Fruit fly (Drosophila melanogaster) whole organism, embryonic: Measurements from ENCODE around the gene sif.

ENCODE experiments used
- Abd-B ChIP-seq: fragments of 200-800 bp; sonication (Bioruptor generic); optimal IDR thresholded peaks from 2 replicates; lab custom pipeline; 2018; ENCODE audit warnings: missing biosample characterization, mild to moderate bottlenecking, missing genetic modification characterization, moderate library complexity
- B-H2 ChIP-seq: fragments of 200-800 bp; sonication (Bioruptor generic); optimal IDR thresholded peaks from 2 replicates; lab custom pipeline; 2018; ENCODE audit warnings: missing biosample characterization, mild to moderate bottlenecking, missing genetic modification characterization
- CG10209 ChIP-seq: fragments of 200-800 bp; sonication (Bioruptor generic); optimal IDR thresholded peaks from 3 replicates; lab custom pipeline; 2017; ENCODE audit warnings: missing biosample characterization, mild to moderate bottlenecking, missing genetic modification characterization, missing genetic modification reagents
- CG10543 ChIP-seq: fragments of 200-800 bp; sonication (Bioruptor generic); optimal IDR thresholded peaks from 3 replicates; lab custom pipeline; 2017; ENCODE audit warnings: missing biosample characterization, mild to moderate bottlenecking, missing genetic modification characterization, moderate library complexity
- CG10565 ChIP-seq: fragments of 200-800 bp; sonication (Bioruptor generic); optimal IDR thresholded peaks from 3 replicates; lab custom pipeline; 2016; ENCODE audit warnings: missing biosample characterization, mild to moderate bottlenecking, missing genetic modification characterization
- CG11093 ChIP-seq: fragments of 200-800 bp; sonication (Bioruptor generic); IDR thresholded peaks from 3 replicates; pipeline ENCODE4 v1.3.6; 2022; ENCODE audit warnings: missing biosample characterization, missing genetic modification characterization
- CG12071 ChIP-seq: fragments of 200-800 bp; sonication (Bioruptor generic); optimal IDR thresholded peaks from 3 replicates; lab custom pipeline; 2018; ENCODE audit warnings: missing biosample characterization, mild to moderate bottlenecking, missing genetic modification characterization
- CG12391 ChIP-seq: fragments of 200-800 bp; sonication (Bioruptor generic); optimal IDR thresholded peaks from 3 replicates; lab custom pipeline; 2018; ENCODE audit warnings: missing biosample characterization, mild to moderate bottlenecking, missing genetic modification characterization, moderate library complexity
- CG12659 ChIP-seq: fragments of 200-800 bp; sonication (Bioruptor generic); optimal IDR thresholded peaks from 3 replicates; lab custom pipeline; 2017; ENCODE audit warnings: mild to moderate bottlenecking, missing biosample characterization, missing genetic modification reagents, missing genetic modification characterization
- CG12942 ChIP-seq: fragments of 200-800 bp; sonication (Bioruptor generic); optimal IDR thresholded peaks from 3 replicates; lab custom pipeline; 2016; ENCODE audit warnings: missing biosample characterization, missing genetic modification characterization
- CG14965 ChIP-seq: fragments of 200-800 bp; sonication (Bioruptor generic); optimal IDR thresholded peaks from 2 replicates; lab custom pipeline; 2016; ENCODE audit warnings: missing biosample characterization, missing genetic modification characterization, borderline replicate concordance
- CG1603 ChIP-seq: fragments of 200-800 bp; sonication (Bioruptor generic); optimal IDR thresholded peaks from 2 replicates; lab custom pipeline; 2019; ENCODE audit warnings: missing biosample characterization, mild to moderate bottlenecking, missing genetic modification characterization, moderate library complexity
- CG1647 ChIP-seq: fragments of 200-800 bp; sonication (Bioruptor generic); optimal IDR thresholded peaks from 3 replicates; lab custom pipeline; 2016; ENCODE audit warnings: missing biosample characterization, missing genetic modification characterization
- CG18262 ChIP-seq: fragments of 200-800 bp; optimal IDR thresholded peaks from 3 replicates; lab custom pipeline; 2019; ENCODE audit warnings: missing biosample characterization, mild to moderate bottlenecking, missing genetic modification characterization, moderate library complexity
- CG2712 ChIP-seq: fragments of 200-800 bp; optimal IDR thresholded peaks from 3 replicates; lab custom pipeline; 2019; ENCODE audit warnings: missing biosample characterization, mild to moderate bottlenecking, missing genetic modification characterization, moderate library complexity
- CG3065 ChIP-seq: fragments of 200-800 bp; sonication (Bioruptor generic); optimal IDR thresholded peaks from 2 replicates; lab custom pipeline; 2016; ENCODE audit warnings: missing biosample characterization, missing genetic modification characterization
- CG5953 ChIP-seq: fragments of 200-800 bp; sonication (Bioruptor generic); IDR thresholded peaks from 2 replicates; pipeline ENCODE4 v1.3.6; 2022; ENCODE audit warnings: missing biosample characterization, missing genetic modification characterization
- CG6813 ChIP-seq: fragments of 200-800 bp; sonication (Bioruptor generic); optimal IDR thresholded peaks from 2 replicates; lab custom pipeline; 2017; ENCODE audit warnings: missing biosample characterization, missing genetic modification characterization, mild to moderate bottlenecking, moderate library complexity, missing genetic modification reagents
- CG7786 ChIP-seq: fragments of 200-800 bp; sonication (Bioruptor generic); optimal IDR thresholded peaks from 2 replicates; lab custom pipeline; 2016; ENCODE audit warnings: missing biosample characterization, missing genetic modification characterization
- CG8359 ChIP-seq: fragments of 200-800 bp; sonication (Bioruptor generic); optimal IDR thresholded peaks from 2 replicates; lab custom pipeline; 2017; ENCODE audit warnings: missing biosample characterization, mild to moderate bottlenecking, missing genetic modification characterization, borderline replicate concordance
- Dbx ChIP-seq: fragments of 200-800 bp; sonication (Bioruptor generic); IDR thresholded peaks from 3 replicates; pipeline ENCODE4 v1.3.6; 2022; ENCODE audit warnings: missing biosample characterization, missing genetic modification characterization
- Deaf1 ChIP-seq: fragments of 200-800 bp; optimal IDR thresholded peaks from 3 replicates; lab custom pipeline; 2019; ENCODE audit warnings: missing biosample characterization, mild to moderate bottlenecking, missing genetic modification characterization, moderate library complexity
- Dip2 ChIP-seq: fragments of 200-800 bp; sonication (Bioruptor generic); IDR thresholded peaks from 2 replicates; pipeline ENCODE4 v1.3.6; 2022; ENCODE audit warnings: missing biosample characterization, missing genetic modification characterization
- Doc3 ChIP-seq: fragments of 200-800 bp; sonication (Bioruptor generic); IDR thresholded peaks from 3 replicates; pipeline ENCODE4 v1.3.6; 2022; ENCODE audit warnings: missing biosample characterization, missing genetic modification characterization; ENCODE audit not compliant: partially characterized antibody
- ERR ChIP-seq: fragments of 200-800 bp; sonication (Bioruptor generic); optimal IDR thresholded peaks from 2 replicates; lab custom pipeline; 2016; ENCODE audit warnings: missing biosample characterization, missing genetic modification characterization
- Mrtf ChIP-seq: fragments of 200-800 bp; sonication (Bioruptor generic); IDR thresholded peaks from 3 replicates; pipeline ENCODE4 v1.3.6; 2022; ENCODE audit warnings: missing biosample characterization, missing genetic modification characterization
- Myb ChIP-seq: fragments of 200-800 bp; sonication (Bioruptor generic); optimal IDR thresholded peaks from 2 replicates; lab custom pipeline; 2016; ENCODE audit warnings: missing biosample characterization, missing genetic modification characterization
- PHDP ChIP-seq: fragments of 200-800 bp; sonication (Bioruptor generic); optimal IDR thresholded peaks from 3 replicates; lab custom pipeline; 2018; ENCODE audit warnings: missing biosample characterization, mild to moderate bottlenecking, missing genetic modification characterization, moderate library complexity
- Pdp1 ChIP-seq, 2 experiments: fragments of 200-800 bp; sonication (Bioruptor generic); optimal IDR thresholded peaks; 3 replicates each; lab custom pipeline; 2016; ENCODE audit warnings: missing biosample characterization in 2 of 2, missing genetic modification characterization in 2 of 2, mild to moderate bottlenecking in 1 of 2, moderate library complexity in 1 of 2
- Six4 ChIP-seq: fragments of 200-800 bp; sonication (Bioruptor generic); optimal IDR thresholded peaks from 2 replicates; lab custom pipeline; 2016; ENCODE audit warnings: missing biosample characterization, missing genetic modification characterization
- Sry-β ChIP-seq: fragments of 200-800 bp; sonication (Bioruptor generic); optimal IDR thresholded peaks from 2 replicates; lab custom pipeline; 2018; ENCODE audit warnings: missing biosample characterization, mild to moderate bottlenecking, missing genetic modification characterization, moderate library complexity
- TFAM ChIP-seq: fragments of 200-800 bp; sonication (Bioruptor generic); optimal IDR thresholded peaks from 2 replicates; lab custom pipeline; 2017; ENCODE audit warnings: missing biosample characterization, missing genetic modification characterization, inconsistent platforms
- Xbp1 ChIP-seq: fragments of 200-800 bp; sonication (Bioruptor generic); optimal IDR thresholded peaks from 3 replicates; lab custom pipeline; 2016; ENCODE audit warnings: missing biosample characterization, mild to moderate bottlenecking, missing genetic modification characterization
- ci ChIP-seq: fragments of 200-800 bp; sonication (Bioruptor generic); IDR thresholded peaks from 3 replicates; pipeline ENCODE4 v1.3.6; 2022; ENCODE audit warnings: missing biosample characterization, missing genetic modification characterization
- cwo ChIP-seq: fragments of 200-800 bp; sonication (Bioruptor generic); optimal IDR thresholded peaks from 3 replicates; lab custom pipeline; 2017; ENCODE audit warnings: missing biosample characterization, missing genetic modification characterization, mild to moderate bottlenecking, moderate library complexity, missing genetic modification reagents
- ems ChIP-seq: fragments of 200-800 bp; sonication (Bioruptor generic); optimal IDR thresholded peaks from 3 replicates; lab custom pipeline; 2016; ENCODE audit warnings: missing biosample characterization, missing genetic modification characterization
- eve ChIP-seq, 2 experiments: fragments of >200 bp; optimal IDR thresholded peaks; 2 replicates each; lab custom pipeline; 2017; ENCODE audit warnings: missing biosample characterization in 2 of 2, missing genetic modification characterization in 2 of 2
- eyg ChIP-seq: fragments of 200-800 bp; sonication (Bioruptor generic); optimal IDR thresholded peaks from 3 replicates; lab custom pipeline; 2016; ENCODE audit warnings: missing biosample characterization, missing genetic modification characterization
- fd102C ChIP-seq: fragments of 200-800 bp; sonication (Bioruptor generic); optimal IDR thresholded peaks from 2 replicates; lab custom pipeline; 2018; ENCODE audit warnings: missing biosample characterization, mild to moderate bottlenecking, missing genetic modification characterization, moderate library complexity
- her ChIP-seq: fragments of 200-800 bp; sonication (Bioruptor generic); optimal IDR thresholded peaks from 2 replicates; lab custom pipeline; 2016; ENCODE audit warnings: missing biosample characterization, missing genetic modification characterization
- hkb ChIP-seq, 2 experiments: fragments of 200-800 bp in 1 of 2; fragments of >200 bp in 1 of 2; sonication (Bioruptor generic) in 1 of 2; IDR thresholded peaks in 1 of 2; optimal IDR thresholded peaks in 1 of 2; 2 replicates each; pipeline versions ENCODE4 v1.3.6 to Lab custom; 2017 to 2022; ENCODE audit warnings: missing biosample characterization in 1 of 2, missing genetic modification characterization in 1 of 2
- lov ChIP-seq, 2 experiments: fragments of 200-800 bp in 1 of 2; fragments of >200 bp in 1 of 2; sonication (Bioruptor generic) in 1 of 2; IDR thresholded peaks in 1 of 2; optimal IDR thresholded peaks in 1 of 2; 2 replicates in 1 of 2; 3 replicates in 1 of 2; pipeline versions ENCODE4 v1.3.6 to Lab custom; 2017 to 2022; ENCODE audit warnings: missing biosample characterization in 1 of 2, missing genetic modification characterization in 1 of 2
- nerfin-2 ChIP-seq: fragments of 200-800 bp; sonication (Bioruptor generic); IDR thresholded peaks from 2 replicates; pipeline ENCODE4 v1.3.6; 2022; ENCODE audit warnings: missing biosample characterization, missing genetic modification characterization; ENCODE audit not compliant: partially characterized antibody
- odd ChIP-seq: fragments of 200-800 bp; sonication (Bioruptor generic); optimal IDR thresholded peaks from 2 replicates; lab custom pipeline; 2017; ENCODE audit warnings: missing biosample characterization, mild to moderate bottlenecking, missing genetic modification characterization
- slbo ChIP-seq: fragments of 200-800 bp; sonication (Bioruptor generic); IDR thresholded peaks from 2 replicates; pipeline ENCODE4 v1.3.6; 2022; ENCODE audit warnings: missing biosample characterization, missing genetic modification characterization
- sqz ChIP-seq: fragments of 200-800 bp; sonication (Bioruptor generic); optimal IDR thresholded peaks from 3 replicates; lab custom pipeline; 2018; ENCODE audit warnings: missing biosample characterization, mild to moderate bottlenecking, missing genetic modification characterization
- sr ChIP-seq: fragments of 200-800 bp; sonication (Bioruptor generic); IDR thresholded peaks from 3 replicates; pipeline ENCODE4 v1.3.6; 2022; ENCODE audit warnings: missing biosample characterization, missing genetic modification characterization
- trh ChIP-seq: fragments of 200-800 bp; sonication (Bioruptor generic); optimal IDR thresholded peaks from 2 replicates; lab custom pipeline; 2016; ENCODE audit warnings: missing biosample characterization, missing genetic modification characterization

The sif gene

dm6 chr3L:5611732-5612250 is 45.9 kb upstream of the sif start (continued):
- TF ChIP-seq CG1647 (GFP tag; lab: Kevin White, UChicago) (no peak), her (GFP tag; lab: Kevin White, UChicago) (no peak), cwo (peak; percentile 60), Deaf1 (tag; lab: Kevin White, UChicago) (peak; percentile 93), CG3065 (GFP tag; lab: Kevin White, UChicago) (peak; percentile 46), Mrtf (GFP tag; lab: Robert Waterston, UW) (no peak), Pdp1 (GFP tag; optimal IDR thresholded peaks at IDR 0.05; lab: Kevin White, UChicago) (peak; percentile 20 to 91), CG8359 (GFP tag; lab: Kevin White, UChicago) (peak; percentile 47), ERR (GFP tag; lab: Kevin White, UChicago) (no peak), Six4 (GFP tag; lab: Kevin White, UChicago) (peak; percentile 78), sr (GFP tag; lab: Robert Waterston, UW) (0 out of 3 replicates have a peak, but pooled peaks have one; percentile 26), CG10543 (GFP tag; lab: Kevin White, UChicago) (no peak), Myb (GFP tag; lab: Kevin White, UChicago) (no peak), ems (GFP tag; lab: Kevin White, UChicago) (no peak), CG18262 (tag; lab: Kevin White, UChicago) (peak; percentile 94), CG12659 (GFP tag; lab: Kevin White, UChicago) (peak; percentile 60), odd (GFP tag; lab: Kevin White, UChicago) (peak; percentile 74), CG1603 (tag; lab: Kevin White, UChicago) (peak; percentile 32), slbo (GFP tag; lab: Robert Waterston, UW) (no peak), CG12942 (GFP tag; lab: Kevin White, UChicago) (peak; percentile 54), sqz (GFP tag; lab: Kevin White, UChicago) (peak; percentile 79), eyg (GFP tag; lab: Kevin White, UChicago) (no peak), trh (GFP tag; lab: Kevin White, UChicago) (peak; percentile 55), Doc3 (GFP tag; lab: Robert Waterston, UW) (no peak), CG2712 (tag; lab: Kevin White, UChicago) (peak; percentile 95), CG10565 (GFP tag; lab: Kevin White, UChicago) (peak; percentile 3), CG11093 (peak; percentile 62), Xbp1 (GFP tag; lab: Kevin White, UChicago) (peak; percentile 78), CG14965 (GFP tag; lab: Kevin White, UChicago) (no peak), Dip2 (GFP tag; lab: Robert Waterston, UW) (no peak), CG5953 (GFP tag; lab: Robert Waterston, UW) (peak; percentile 76; the same call in 1 of the 2 replicates), eve (GFP tag; optimal IDR thresholded peaks at IDR 0.05; lab: Kevin White, UChicago) (peak in 1 of 2 experiments; percentile 94), CG10209 (peak; percentile 65), lov (optimal IDR thresholded peaks at IDR 0.05; lab: Kevin White, UChicago) (no peak), lov (GFP tag; IDR thresholded peaks at IDR 0.05; lab: Robert Waterston, UW) (0 out of 3 replicates have a peak, but pooled peaks have one; percentile 76), nerfin-2 (GFP tag; lab: Robert Waterston, UW) (no peak), CG12391 (tag; lab: Kevin White, UChicago) (peak; percentile 90), CG12071 (GFP tag; lab: Kevin White, UChicago) (no peak), ci (GFP tag; lab: Robert Waterston, UW) (peak; percentile 88), PHDP (tag; lab: Kevin White, UChicago) (peak; percentile 90), B-H2 (no peak), fd102C (GFP tag; lab: Kevin White, UChicago) (no peak), Dbx (GFP tag; lab: Robert Waterston, UW) (no peak), hkb (optimal IDR thresholded peaks at IDR 0.05; lab: Kevin White, UChicago) (no peak), hkb (GFP tag; IDR thresholded peaks at IDR 0.05; lab: Robert Waterston, UW) (peak; percentile 88), Abd-B (GFP tag; lab: Kevin White, UChicago) (peak; percentile 63), Sry-β (GFP tag; lab: Kevin White, UChicago) (peak; percentile 7), CG6813 (peak; percentile 75), TFAM (GFP tag; lab: Kevin White, UChicago) (peak; percentile 38), CG7786 (no peak)
